Worm (Caenorhabditis elegans) whole organism, late embryonic: ENCODE results near the gene Y34B4A.7.

Source experiments
- C38D4.7 ChIP-seq: fragments of 200-800 bp; sonication (Bioruptor generic); optimal IDR thresholded peaks from 2 replicates; lab custom pipeline; 2018; ENCODE audit warnings: mild to moderate bottlenecking, missing genetic modification characterization, moderate library complexity, missing compliant biosample characterization
- F13H6.1 ChIP-seq: sonication (generic microtip); optimal IDR thresholded peaks from 2 replicates; lab custom pipeline; 2016; ENCODE audit warnings: missing genetic modification characterization, missing compliant biosample characterization
- K09A11.1 ChIP-seq: sonication (generic microtip); optimal IDR thresholded peaks from 2 replicates; lab custom pipeline; 2017; ENCODE audit warnings: antibody characterized with exemption, mild to moderate bottlenecking, missing genetic modification characterization, missing compliant biosample characterization; ENCODE audit not compliant: insufficient read depth
- T23F11.4 ChIP-seq: fragments of 200-800 bp; sonication (Bioruptor generic); optimal IDR thresholded peaks from 2 replicates; lab custom pipeline; 2018; ENCODE audit warnings: mild to moderate bottlenecking, missing genetic modification characterization, missing compliant biosample characterization
- ama-1 ChIP-seq: fragments of 150-350 bp; optimal IDR thresholded peaks from 2 replicates; lab custom pipeline; 2014
- ceh-18 ChIP-seq: sonication (generic microtip); optimal IDR thresholded peaks from 2 replicates; lab custom pipeline; 2016; ENCODE audit warnings: missing genetic modification characterization, missing compliant biosample characterization
- ceh-19 ChIP-seq: fragments of 200-800 bp; sonication (Bioruptor generic); optimal IDR thresholded peaks from 2 replicates; lab custom pipeline; 2018; ENCODE audit warnings: mild to moderate bottlenecking, missing genetic modification characterization, missing compliant biosample characterization
- ceh-2 ChIP-seq: sonication (generic microtip); optimal IDR thresholded peaks from 2 replicates; lab custom pipeline; 2016; ENCODE audit warnings: missing genotype, missing genetic modification characterization, missing compliant biosample characterization
- ceh-22 ChIP-seq: sonication (generic microtip); optimal IDR thresholded peaks from 2 replicates; lab custom pipeline; 2017; ENCODE audit warnings: missing biosample characterization, missing genetic modification characterization
- ceh-24 ChIP-seq: sonication (generic microtip); optimal IDR thresholded peaks from 2 replicates; lab custom pipeline; 2016; ENCODE audit warnings: mild to moderate bottlenecking, missing genetic modification characterization, missing compliant biosample characterization
- lim-6 ChIP-seq: sonication (generic microtip); optimal IDR thresholded peaks from 2 replicates; lab custom pipeline; 2016; ENCODE audit warnings: missing genetic modification characterization, missing compliant biosample characterization
- mec-3 ChIP-seq: sonication (generic microtip); optimal IDR thresholded peaks from 2 replicates; lab custom pipeline; 2016; ENCODE audit warnings: borderline replicate concordance, missing genetic modification characterization, missing compliant biosample characterization
- nhr-11 ChIP-seq: fragments of 150-350 bp; optimal IDR thresholded peaks from 2 replicates; lab custom pipeline; 2014; ENCODE audit warnings: missing biosample characterization, missing genetic modification characterization
- pha-2 ChIP-seq: sonication (generic microtip); optimal IDR thresholded peaks from 2 replicates; lab custom pipeline; 2017; ENCODE audit warnings: mild to moderate bottlenecking, missing genetic modification characterization, missing compliant biosample characterization
- pqm-1 ChIP-seq: sonication (generic microtip); optimal IDR thresholded peaks from 2 replicates; lab custom pipeline; 2016; ENCODE audit warnings: missing genetic modification characterization, missing compliant biosample characterization
- sox-4 ChIP-seq: sonication (generic microtip); optimal IDR thresholded peaks from 2 replicates; lab custom pipeline; 2017; ENCODE audit warnings: mild to moderate bottlenecking, missing genetic modification characterization, inconsistent platforms, missing compliant biosample characterization
- tbx-2 ChIP-seq: sonication (generic microtip); optimal IDR thresholded peaks from 2 replicates; lab custom pipeline; 2016; ENCODE audit warnings: missing genetic modification characterization, missing compliant biosample characterization
- tbx-7 ChIP-seq: sonication (generic microtip); optimal IDR thresholded peaks from 2 replicates; lab custom pipeline; 2016; ENCODE audit warnings: missing genotype, missing genetic modification characterization, missing compliant biosample characterization
- ttx-3 ChIP-seq: sonication (generic microtip); optimal IDR thresholded peaks from 2 replicates; lab custom pipeline; 2016; ENCODE audit warnings: missing genetic modification reagents, missing genetic modification characterization, missing compliant biosample characterization
- unc-86 ChIP-seq: sonication (generic microtip); optimal IDR thresholded peaks from 2 replicates; lab custom pipeline; 2016; ENCODE audit warnings: missing genetic modification characterization, missing compliant biosample characterization

Gene Y34B4A.7

DNA sequence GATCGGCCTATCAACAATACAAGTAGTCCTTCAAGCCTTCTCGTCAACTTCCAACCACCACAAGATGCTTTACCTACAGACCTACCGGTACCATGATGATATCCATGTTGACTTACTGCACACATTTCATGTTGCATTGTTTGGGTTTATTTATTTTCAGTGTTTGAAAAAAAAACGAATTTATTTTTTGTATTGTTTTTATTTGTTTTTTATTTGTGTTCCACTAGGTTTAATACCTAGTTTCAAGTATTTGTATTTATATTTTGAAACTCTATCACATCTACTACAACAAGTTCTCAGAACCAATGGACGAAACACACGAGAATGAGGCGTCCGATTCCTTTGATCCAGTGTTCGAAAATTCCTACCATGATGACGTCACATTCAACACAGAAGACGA lies 39.4 kb downstream of the Y34B4A.7 start, which contains the start of gene vps-41:
Gene vps-41, plus strand, starts transcription at position 301 of the 400 bp plus-strand sequence.
- TF ChIP-seq sox-4 (tag; lab: Kevin White, UChicago) (no peak), mec-3 (tag; lab: Kevin White, UChicago) (no peak), T23F11.4 (GFP tag; lab: Kevin White, UChicago) (no peak), ttx-3 (tag; lab: Kevin White, UChicago) (no peak), pqm-1 (no peak), ceh-18 (no peak), ama-1 (lab: Kevin White, UChicago) (no peak), ceh-22 (tag; lab: Kevin White, UChicago) (no peak)

DNA sequence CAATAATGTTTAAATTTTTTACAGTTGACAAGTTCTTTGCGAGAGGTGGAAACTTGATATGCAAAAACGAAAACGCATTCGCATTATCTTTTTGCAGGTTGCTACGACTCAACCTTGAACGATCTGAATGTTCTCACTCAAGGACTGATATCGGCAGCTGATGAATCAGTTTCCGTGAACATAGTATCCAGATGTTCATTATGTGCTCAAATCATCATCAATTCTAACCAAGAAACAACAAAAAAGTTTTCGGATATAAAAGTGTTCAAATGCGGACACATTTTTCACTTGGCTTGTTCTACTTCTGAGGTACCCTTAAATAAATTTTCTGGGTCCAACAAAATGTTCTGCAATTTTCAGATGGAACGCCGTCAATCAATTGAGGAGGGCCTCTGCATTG lies 45.0 kb downstream of the Y34B4A.7 start:
- TF ChIP-seq ceh-19 (GFP tag; lab: Kevin White, UChicago) = no peak

DNA sequence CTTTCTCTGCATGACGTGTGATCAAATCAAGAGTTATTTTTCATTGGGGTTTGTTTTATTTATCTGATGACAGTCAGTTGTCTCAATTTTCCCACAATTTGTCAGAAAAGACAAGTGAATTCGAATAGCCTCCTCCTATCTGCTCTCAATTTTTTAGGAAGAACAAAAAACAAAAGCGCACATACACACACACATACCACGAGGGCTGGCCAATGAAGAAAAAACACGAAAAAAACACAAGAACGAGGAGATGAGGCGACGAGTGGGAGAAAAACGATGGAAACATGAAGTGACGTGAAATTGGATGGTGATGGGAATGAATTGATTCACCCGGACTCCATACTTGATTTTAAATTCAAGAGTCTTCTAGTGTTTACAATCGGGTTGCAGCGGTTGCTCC lies 49.7 kb downstream of the Y34B4A.7 start:
- TF ChIP-seq tbx-2 (tag; lab: Kevin White, UChicago) = no peak
- TF ChIP-seq ceh-2 (tag; lab: Kevin White, UChicago) = no peak
- no peak for TF ChIP-seq unc-86 (tag; lab: Kevin White, UChicago)
- TF ChIP-seq lim-6 (tag; lab: Kevin White, UChicago) = no peak
- TF ChIP-seq sox-4 (tag; lab: Kevin White, UChicago) = no peak
- no peak for TF ChIP-seq C38D4.7
- TF ChIP-seq ceh-24 = no peak
- TF ChIP-seq nhr-11 = no peak
- no peak for TF ChIP-seq pha-2 (tag; lab: Kevin White, UChicago)
- no peak for TF ChIP-seq F13H6.1
- TF ChIP-seq tbx-7 (tag; lab: Kevin White, UChicago) = no peak
- no peak for TF ChIP-seq K09A11.1 (tag; lab: Kevin White, UChicago)
- TF ChIP-seq, all 69 proteins: peak for 0
